Fruit fly (Drosophila melanogaster): Measurements from ENCODE around the gene CG16986.

The CG16986 gene

DNA sequence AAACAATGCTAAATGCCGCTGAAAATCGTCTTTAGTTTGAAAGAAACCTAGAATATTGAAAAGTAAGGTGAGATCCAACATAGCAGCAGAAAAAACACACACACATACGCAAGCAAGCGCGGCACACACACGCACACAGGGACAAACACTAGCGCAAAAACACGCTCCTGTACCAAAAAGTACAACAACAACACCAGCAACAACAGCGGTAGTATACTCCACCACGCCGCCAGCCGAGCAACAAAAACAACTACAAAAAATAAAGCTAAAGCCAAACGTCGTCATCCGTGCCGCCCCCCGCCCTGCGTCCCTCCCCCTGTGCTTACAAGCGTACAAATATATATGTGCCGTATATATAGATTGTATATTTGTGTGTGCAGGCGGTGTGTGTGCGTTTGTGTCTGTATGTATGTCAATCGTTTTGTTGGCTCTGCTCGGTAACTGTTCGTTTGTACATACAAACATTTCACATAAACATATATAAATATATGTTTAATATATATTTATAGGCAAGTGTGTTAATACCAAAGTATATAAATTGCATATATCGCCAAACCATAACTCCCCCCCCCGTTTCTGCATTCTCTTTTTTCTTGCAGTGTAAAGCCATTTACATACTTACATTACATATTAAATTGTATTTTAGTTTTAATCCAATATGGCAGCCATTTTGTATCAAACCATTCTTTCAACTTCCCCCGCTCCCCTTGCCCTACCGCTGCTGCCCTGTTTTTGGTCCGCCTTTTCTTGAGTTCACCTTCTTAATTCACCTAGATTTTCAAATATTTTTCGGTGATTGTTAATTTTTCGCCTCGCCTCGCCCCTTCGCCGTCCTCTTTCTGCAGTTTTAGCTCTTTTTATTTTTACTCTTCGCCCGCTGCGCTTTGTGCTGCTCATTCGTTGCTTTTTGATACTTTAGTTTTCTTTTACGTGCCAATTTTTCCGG, 36.2 kb downstream of the CG16986 start (continued):
- no peak for TF ChIP-seq Elba2 (GFP tag; optimal IDR thresholded peaks at IDR 0.05)
- no peak for TF ChIP-seq ham (GFP tag; IDR thresholded peaks at IDR 0.05)
- no peak for TF ChIP-seq ssp (GFP tag; IDR thresholded peaks at IDR 0.05)
- no peak for TF ChIP-seq ab (GFP tag; optimal IDR thresholded peaks at IDR 0.05)
- TF ChIP-seq Dip2 (GFP tag; IDR thresholded peaks at IDR 0.05) = no peak
- TF ChIP-seq CG13296 (GFP tag; optimal IDR thresholded peaks at IDR 0.05) = no peak
- no peak for TF ChIP-seq ind (GFP tag; optimal IDR thresholded peaks at IDR 0.05)
- no peak for TF ChIP-seq CG11696 (GFP tag; IDR thresholded peaks at IDR 0.05)
- TF ChIP-seq p53 (GFP tag; optimal IDR thresholded peaks at IDR 0.05) = no peak
- TF ChIP-seq cg (GFP tag; optimal IDR thresholded peaks at IDR 0.05) = peak; percentile 86
- no peak for TF ChIP-seq TFAM (GFP tag; optimal IDR thresholded peaks at IDR 0.05)
- no peak for TF ChIP-seq CG3995 (GFP tag; optimal IDR thresholded peaks at IDR 0.05)
- TF ChIP-seq onecut (GFP tag; IDR thresholded peaks at IDR 0.05) = no peak
- no peak for TF ChIP-seq BEAF-32 (GFP tag; optimal IDR thresholded peaks at IDR 0.05)
- TF ChIP-seq HmgD (GFP tag; optimal IDR thresholded peaks at IDR 0.05) = no peak
- TF ChIP-seq GATAe (GFP tag; conservative IDR thresholded peaks at IDR 0.05) = no peak
- TF ChIP-seq CG17568 (GFP tag; optimal IDR thresholded peaks at IDR 0.05) = no peak
- TF ChIP-seq gcm (GFP tag; optimal IDR thresholded peaks at IDR 0.05) = no peak
- no peak; the same call in 1 of the 2 replicates for TF ChIP-seq sna (GFP tag; IDR thresholded peaks at IDR 0.05; ENCODE audit: partially characterized antibody)
- TF ChIP-seq CG8089 (GFP tag; optimal IDR thresholded peaks at IDR 0.05) = no peak
- TF ChIP-seq CG34422 (GFP tag; IDR thresholded peaks at IDR 0.05) = peak; percentile 52; the same call in 1 of the 3 replicates
- no peak for TF ChIP-seq zen (tag; optimal IDR thresholded peaks at IDR 0.05)
- no peak for TF ChIP-seq bbx (GFP tag; IDR thresholded peaks at IDR 0.05; ENCODE audit: partially characterized antibody)
- peak; percentile 6 for TF ChIP-seq nmo (GFP tag; optimal IDR thresholded peaks at IDR 0.05)
- TF ChIP-seq MTF-1 (GFP tag; optimal IDR thresholded peaks at IDR 0.05; ENCODE audit: borderline replicate concordance) = no peak
- TF ChIP-seq ci (GFP tag; IDR thresholded peaks at IDR 0.05) = no peak
- TF ChIP-seq CG2678 (tag; optimal IDR thresholded peaks at IDR 0.05) = no peak
- no peak for TF ChIP-seq Hr39 (optimal IDR thresholded peaks at IDR 0.05)
- TF ChIP-seq schlank (tag; optimal IDR thresholded peaks at IDR 0.05) = no peak
- no peak for TF ChIP-seq Ets97D (GFP tag; optimal IDR thresholded peaks at IDR 0.05)
- no peak for TF ChIP-seq CG17361 (GFP tag; IDR thresholded peaks at IDR 0.05)
- no peak for TF ChIP-seq CG8359 (GFP tag; optimal IDR thresholded peaks at IDR 0.05; ENCODE audit: borderline replicate concordance)
- TF ChIP-seq Dref (GFP tag; IDR thresholded peaks at IDR 0.05) = no peak
- peak; percentile 30 for TF ChIP-seq Meics (GFP tag; optimal IDR thresholded peaks at IDR 0.05)
- TF ChIP-seq CG1529 (GFP tag; optimal IDR thresholded peaks at IDR 0.05) = no peak
- TF ChIP-seq CG11085 (GFP tag; IDR thresholded peaks at IDR 0.05) = no peak
- no peak for TF ChIP-seq CG12219 (GFP tag; optimal IDR thresholded peaks at IDR 0.05)
- no peak for TF ChIP-seq CG10565 (GFP tag; optimal IDR thresholded peaks at IDR 0.05)
- TF ChIP-seq NFAT (GFP tag; IDR thresholded peaks at IDR 0.05) = no peak
- peak; percentile 12 for TF ChIP-seq CG17829 (tag; optimal IDR thresholded peaks at IDR 0.05)
- no peak for TF ChIP-seq CG30020 (tag; optimal IDR thresholded peaks at IDR 0.05)
- TF ChIP-seq twi (tag; optimal IDR thresholded peaks at IDR 0.05) = no peak
- no peak for TF ChIP-seq Side (GFP tag; optimal IDR thresholded peaks at IDR 0.05)
- TF ChIP-seq croc (GFP tag; conservative IDR thresholded peaks at IDR 0.05) = no peak
- no peak for TF ChIP-seq HLH54F (GFP tag; optimal IDR thresholded peaks at IDR 0.05)
- TF ChIP-seq wek (GFP tag; optimal IDR thresholded peaks at IDR 0.05) = no peak
- TF ChIP-seq CG31365 (tag; optimal IDR thresholded peaks at IDR 0.05) = no peak
- TF ChIP-seq CG2116 (GFP tag; optimal IDR thresholded peaks at IDR 0.05) = no peak
- TF ChIP-seq NfI (GFP tag; optimal IDR thresholded peaks at IDR 0.05) = no peak

Data from whole organism, embryonic.